Fruit fly (Drosophila melanogaster) whole organism, larva: ENCODE data around the gene qtc.

Source experiments
- noc ChIP-seq: fragments of 200-800 bp; sonication (Bioruptor generic); optimal IDR thresholded peaks from 3 replicates; lab custom pipeline; 2019; ENCODE audit warnings: missing biosample characterization, mild to moderate bottlenecking, missing genetic modification characterization, moderate library complexity

qtc gene

DNA sequence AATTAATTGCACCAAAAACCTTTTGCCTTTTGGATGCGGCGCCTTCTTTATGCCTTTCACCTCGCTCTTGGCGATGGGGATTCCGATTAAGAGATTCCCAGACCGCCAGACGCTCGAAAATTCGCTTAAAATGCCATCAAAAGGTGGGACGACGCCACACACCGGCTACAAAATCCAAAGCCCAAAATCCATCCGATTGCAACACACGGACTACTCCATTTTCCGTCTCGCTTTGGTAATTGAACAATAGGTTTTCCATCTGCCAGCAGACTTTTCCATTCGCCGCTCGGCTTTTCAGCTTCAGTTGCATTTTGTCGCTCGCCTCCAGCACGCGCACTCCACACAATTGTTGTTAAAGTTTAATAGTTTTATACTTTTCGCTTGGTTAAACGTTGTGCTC, at the start of gene qtc:
TSS of gene qtc (plus strand) at position 301 of the 400 bp plus-strand sequence.
- TF ChIP-seq noc (tag; lab: Kevin White, UChicago): no peak

DNA sequence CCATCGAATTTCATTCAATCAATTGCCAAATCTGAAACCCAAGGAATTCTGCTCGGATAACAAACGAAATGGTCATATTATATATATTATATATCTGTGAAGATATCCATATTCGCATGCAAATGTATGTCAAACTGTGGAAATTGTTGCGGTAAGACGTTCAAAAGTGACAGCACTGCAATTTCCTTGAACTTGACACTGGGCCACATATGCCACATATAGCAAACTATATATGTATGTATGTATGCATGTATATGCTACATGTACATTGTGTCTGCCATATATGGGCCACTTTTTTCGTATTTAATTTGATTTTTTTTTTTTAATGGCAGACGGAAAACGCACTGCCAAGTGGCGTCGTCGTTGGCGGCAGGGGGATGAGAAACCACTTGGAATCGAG, 40.1 kb upstream of the qtc start:
- TF ChIP-seq noc (tag; lab: Kevin White, UChicago): no peak

dm6 chr2L:5022602-5023001, 38.0 kb upstream of the qtc start:
- TF ChIP-seq noc (tag; lab: Kevin White, UChicago): no peak

DNA sequence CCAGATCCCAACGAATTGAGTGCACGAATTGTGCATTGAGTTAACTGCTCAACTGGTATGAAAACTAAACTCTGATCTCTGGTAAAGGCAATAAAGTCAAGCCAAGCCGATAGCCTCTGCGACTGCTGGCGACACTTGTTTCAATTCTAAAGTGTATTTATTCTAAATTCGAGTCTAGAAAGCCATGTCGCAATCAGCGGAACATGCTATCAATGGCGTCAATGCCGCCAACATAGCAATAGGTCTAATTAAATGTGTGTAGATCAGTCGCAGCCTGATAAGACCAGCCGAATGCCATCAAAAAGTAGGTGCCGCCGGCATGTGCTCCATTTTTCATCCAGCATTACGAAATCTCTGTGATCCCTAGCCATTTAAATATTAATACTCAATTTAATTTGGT, 35.1 kb upstream of the qtc start:
- TF ChIP-seq noc (tag; lab: Kevin White, UChicago): peak; percentile 74

dm6 chr2L:5027321-5028069, 33.1 kb upstream of the qtc start:
- peak; percentile 52 for TF ChIP-seq noc (tag; lab: Kevin White, UChicago)

DNA sequence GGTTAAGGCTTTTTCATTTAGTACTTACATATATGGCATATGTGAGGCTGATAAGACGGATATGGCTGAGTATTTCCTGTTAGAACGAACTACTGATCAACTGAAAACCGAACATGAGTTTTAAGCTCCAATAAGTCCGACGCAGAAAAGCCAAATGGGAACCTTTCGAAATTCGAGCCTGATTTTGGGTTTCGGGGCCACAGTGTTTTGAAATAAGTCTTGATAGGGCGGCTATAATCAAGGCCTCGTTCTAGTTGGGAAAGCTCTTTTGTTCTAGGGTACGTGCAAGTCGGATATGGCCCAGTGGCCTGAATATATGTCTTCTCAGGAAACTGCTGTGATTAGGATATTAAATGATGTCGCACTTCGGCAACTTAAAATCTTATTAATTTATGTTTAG, 32.5 kb upstream of the qtc start, which contains the start of gene vkg:
TSS of gene vkg (minus strand) at position 101 of the 400 bp plus-strand sequence.
- no peak for TF ChIP-seq noc (tag; lab: Kevin White, UChicago)

DNA sequence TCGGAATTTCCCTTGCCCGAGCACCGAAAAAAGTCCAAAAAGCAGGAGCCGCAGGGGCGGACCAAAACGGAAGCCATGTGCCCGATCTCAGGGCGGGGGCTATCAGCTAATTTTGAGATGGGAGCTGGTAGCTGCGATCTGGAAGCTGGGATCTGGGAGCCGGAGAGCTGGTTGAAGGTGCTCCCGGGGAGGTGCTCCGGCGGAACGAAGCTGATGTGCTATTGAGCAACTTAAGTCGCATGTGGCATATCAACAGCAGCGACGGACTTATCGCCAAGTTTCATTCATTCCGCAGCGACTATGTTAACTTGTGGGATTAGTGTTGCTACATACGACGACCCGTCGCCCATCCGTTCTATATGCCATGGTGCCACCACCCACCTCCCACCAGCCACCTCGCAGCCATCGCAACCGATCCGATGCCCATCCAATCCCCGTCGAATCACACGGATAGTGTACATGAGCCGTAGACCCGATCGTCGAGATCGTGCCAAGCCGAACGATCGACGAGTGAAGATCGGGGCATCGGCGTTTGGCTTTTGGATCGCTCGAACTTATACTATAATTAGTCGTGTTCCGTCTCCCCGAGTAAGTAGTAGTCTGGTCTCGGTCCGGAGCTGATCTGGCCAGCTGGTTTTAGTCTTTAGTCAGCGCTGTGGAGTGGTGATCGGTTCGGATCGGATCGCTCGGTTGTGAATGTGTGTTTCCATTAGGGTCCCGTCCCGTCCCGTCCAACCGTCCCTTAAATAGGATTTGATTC, 31.4 kb upstream of the qtc start, which contains the start of gene Col4a1:
TSS of gene Col4a1 (plus strand) at position 561 of the 760 bp plus-strand sequence.
- no peak for TF ChIP-seq noc (tag; lab: Kevin White, UChicago)

dm6 chr2L:5029809-5030108, 30.9 kb upstream of the qtc start:
- no peak for TF ChIP-seq noc (tag; lab: Kevin White, UChicago)

DNA sequence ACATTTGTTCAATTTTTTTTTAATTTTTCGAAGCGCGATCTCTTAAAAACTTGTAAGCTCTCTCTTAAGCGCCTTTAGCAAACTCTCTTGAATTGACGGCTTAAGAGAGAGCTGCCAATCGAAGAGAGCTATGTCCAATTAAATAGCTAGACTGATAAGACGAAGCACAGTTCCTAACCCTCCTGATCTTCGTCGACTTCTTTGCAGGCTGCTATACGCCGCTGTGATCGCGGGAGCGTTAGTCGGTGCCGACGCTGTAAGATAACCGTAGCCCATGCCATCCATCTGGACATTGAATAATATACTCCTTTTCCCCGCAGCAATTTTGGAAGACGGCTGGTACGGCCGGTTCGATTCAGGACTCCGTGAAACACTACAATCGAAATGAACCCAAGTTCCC, 30.1 kb upstream of the qtc start:
- TF ChIP-seq noc (tag; lab: Kevin White, UChicago): no peak

DNA sequence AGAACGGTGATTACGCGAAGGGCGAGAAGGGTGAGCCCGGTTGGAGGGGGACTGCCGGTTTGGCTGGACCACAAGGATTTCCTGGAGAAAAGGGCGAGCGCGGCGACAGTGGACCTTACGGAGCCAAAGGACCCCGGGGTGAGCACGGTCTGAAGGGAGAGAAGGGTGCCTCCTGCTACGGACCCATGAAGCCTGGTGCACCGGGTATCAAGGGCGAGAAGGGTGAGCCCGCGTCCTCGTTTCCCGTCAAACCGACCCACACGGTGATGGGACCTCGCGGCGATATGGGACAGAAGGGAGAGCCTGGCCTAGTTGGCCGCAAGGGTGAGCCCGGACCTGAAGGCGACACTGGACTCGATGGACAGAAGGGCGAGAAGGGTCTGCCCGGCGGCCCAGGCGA, 29.2 kb upstream of the qtc start:
- no peak for TF ChIP-seq noc (tag; lab: Kevin White, UChicago)

- no peak for TF ChIP-seq noc (tag; lab: Kevin White, UChicago)
Measured at dm6 chr2L:5031886-5032285, 28.7 kb upstream of the qtc start.

DNA sequence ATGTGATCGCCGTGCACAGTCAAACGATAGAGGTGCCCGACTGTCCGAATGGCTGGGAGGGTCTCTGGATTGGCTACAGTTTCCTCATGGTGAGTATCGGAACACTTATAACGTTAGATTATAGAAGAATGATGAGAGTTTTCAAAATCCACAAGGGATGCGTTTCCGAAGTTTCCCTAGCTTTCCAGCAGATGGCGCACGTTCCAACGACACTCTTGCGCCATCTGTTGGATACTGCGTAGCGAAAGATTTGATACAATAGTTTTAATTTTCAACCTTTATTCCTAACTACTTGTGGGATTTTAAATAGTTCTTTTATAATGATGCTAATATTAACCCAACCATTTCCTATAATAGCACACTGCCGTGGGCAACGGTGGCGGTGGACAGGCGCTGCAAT, 24.5 kb upstream of the qtc start:
- no peak for TF ChIP-seq noc (tag; lab: Kevin White, UChicago)

- TF ChIP-seq noc (tag; lab: Kevin White, UChicago): no peak
Measured at dm6 chr2L:5037402-5037860, 23.2 kb upstream of the qtc start, which contains the start of the genes CG14042 and SP555. TSS of gene CG14042 (plus strand) at chr2L:5037709. TSS of gene SP555 (plus strand) at chr2L:5037709.

dm6 chr2L:5042076-5042475, 18.5 kb upstream of the qtc start:
- peak; percentile 61 for TF ChIP-seq noc (tag; lab: Kevin White, UChicago)

dm6 chr2L:5043043-5043442, 17.6 kb upstream of the qtc start, which contains the start of the genes CG33995, CG44000 and CG44001:
TSS of gene CG33995 (plus strand) at chr2L:5043270.
TSS of gene CG44000 (plus strand) at chr2L:5043270.
TSS of gene CG44001 (plus strand) at chr2L:5043270.
- TF ChIP-seq noc (tag; lab: Kevin White, UChicago): peak; percentile 12

DNA sequence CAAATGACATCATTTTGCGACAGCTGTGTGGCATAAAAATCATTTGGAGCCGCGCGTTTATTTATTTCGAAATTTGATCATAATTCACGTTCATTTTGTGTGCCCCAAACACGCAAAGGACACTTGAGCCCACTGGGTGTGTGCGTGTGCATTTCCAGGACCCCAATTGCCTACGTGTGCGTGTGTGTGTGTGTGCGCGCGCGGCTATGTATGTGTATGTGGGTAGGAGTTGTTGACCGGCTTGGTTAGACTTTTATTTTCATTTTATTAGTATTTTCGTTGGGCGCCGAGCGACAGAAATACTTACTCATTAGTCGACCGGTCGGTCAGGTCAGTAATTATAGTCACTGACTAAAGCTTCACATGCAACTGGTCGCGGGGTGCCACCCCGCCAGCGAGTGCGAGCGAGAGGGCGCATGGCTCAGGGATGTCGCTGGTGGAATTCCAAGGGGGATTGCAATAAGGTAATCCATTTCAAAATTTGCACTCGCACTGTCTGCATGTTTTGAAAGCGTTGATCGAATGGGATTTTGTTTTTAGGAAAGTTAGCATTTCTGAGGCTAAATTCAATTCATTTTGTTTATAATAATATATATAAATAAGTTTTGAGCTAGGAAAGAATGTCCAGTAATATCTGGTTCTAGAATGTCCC, 17.0 kb upstream of the qtc start:
- peak; percentile 37 for TF ChIP-seq noc (tag; lab: Kevin White, UChicago)
